Worm (Caenorhabditis elegans) whole organism, late embryonic: ENCODE measurements around the gene F39F10.4.

ENCODE experiments used
- C08G9.2 ChIP-seq: sonication (generic microtip); optimal IDR thresholded peaks from 2 replicates; lab custom pipeline; 2016; ENCODE audit warnings: mild to moderate bottlenecking, missing genetic modification characterization, moderate library complexity, missing compliant biosample characterization
- K02D7.2 ChIP-seq: sonication (generic microtip); optimal IDR thresholded peaks from 2 replicates; lab custom pipeline; 2017; ENCODE audit warnings: mild to moderate bottlenecking, missing genetic modification characterization, missing compliant biosample characterization
- ceh-30 ChIP-seq: fragments of 150-350 bp; optimal IDR thresholded peaks from 2 replicates; lab custom pipeline; 2014; ENCODE audit warnings: missing biosample characterization, missing genetic modification characterization
- dve-1 ChIP-seq: sonication (generic microtip); optimal IDR thresholded peaks from 2 replicates; lab custom pipeline; 2017; ENCODE audit warnings: antibody characterized with exemption, mild to moderate bottlenecking, missing genetic modification characterization, missing compliant biosample characterization
- elt-2 ChIP-seq: sonication (generic microtip); optimal IDR thresholded peaks from 2 replicates; lab custom pipeline; 2016; ENCODE audit warnings: missing genetic modification reagents, missing genetic modification characterization, missing compliant biosample characterization
- hlh-30 ChIP-seq: sonication (generic microtip); optimal IDR thresholded peaks from 2 replicates; lab custom pipeline; 2017; ENCODE audit warnings: antibody characterized with exemption, missing genetic modification characterization, missing compliant biosample characterization; ENCODE audit not compliant: insufficient read depth
- lin-11 ChIP-seq: fragments of 200-800 bp; sonication (Bioruptor generic); optimal IDR thresholded peaks from 2 replicates; lab custom pipeline; 2018; ENCODE audit warnings: mild to moderate bottlenecking, missing genetic modification characterization, missing compliant biosample characterization
- nfya-1 ChIP-seq: sonication (generic microtip); optimal IDR thresholded peaks from 2 replicates; lab custom pipeline; 2017; ENCODE audit warnings: missing genetic modification characterization, mild to moderate bottlenecking, missing compliant biosample characterization, antibody characterized with exemption, moderate library complexity
- nhr-11 ChIP-seq: fragments of 150-350 bp; optimal IDR thresholded peaks from 2 replicates; lab custom pipeline; 2014; ENCODE audit warnings: missing biosample characterization, missing genetic modification characterization
- nhr-232 ChIP-seq: sonication (generic microtip); optimal IDR thresholded peaks from 2 replicates; lab custom pipeline; 2016; ENCODE audit warnings: missing genetic modification characterization, missing compliant biosample characterization
- pha-4 ChIP-seq: fragments of 150-350 bp; optimal IDR thresholded peaks from 2 replicates; lab custom pipeline; 2018; ENCODE audit warnings: missing biosample characterization, missing genetic modification reagents, missing genetic modification characterization
- pqm-1 ChIP-seq: sonication (generic microtip); optimal IDR thresholded peaks from 2 replicates; lab custom pipeline; 2016; ENCODE audit warnings: missing genetic modification characterization, missing compliant biosample characterization

- TF ChIP-seq hlh-30 (tag; lab: Kevin White, UChicago): no peak
- TF ChIP-seq nfya-1: no peak
- TF ChIP-seq elt-2 (tag; lab: Kevin White, UChicago): peak; percentile 67
- TF ChIP-seq ceh-30 (tag; lab: Kevin White, UChicago): no peak
- TF ChIP-seq pha-4 (tag; lab: Kevin White, UChicago): no peak
- no peak for TF ChIP-seq nhr-232 (tag; lab: Kevin White, UChicago)
- TF ChIP-seq lin-11 (tag; lab: Kevin White, UChicago): no peak
- no peak for TF ChIP-seq nhr-11 (tag; lab: Kevin White, UChicago)
- no peak for TF ChIP-seq pqm-1 (tag; lab: Kevin White, UChicago)
- TF ChIP-seq C08G9.2: no peak
- TF ChIP-seq K02D7.2 (tag; lab: Kevin White, UChicago): no peak
- no peak for TF ChIP-seq dve-1 (tag; lab: Kevin White, UChicago)
These were observed 38.5 kb downstream of the F39F10.4 start for ce11 chrX:16865016-16865415.
